Fruit fly (Drosophila melanogaster): ENCODE data around the gene CG2926.

CG2926 gene

DNA sequence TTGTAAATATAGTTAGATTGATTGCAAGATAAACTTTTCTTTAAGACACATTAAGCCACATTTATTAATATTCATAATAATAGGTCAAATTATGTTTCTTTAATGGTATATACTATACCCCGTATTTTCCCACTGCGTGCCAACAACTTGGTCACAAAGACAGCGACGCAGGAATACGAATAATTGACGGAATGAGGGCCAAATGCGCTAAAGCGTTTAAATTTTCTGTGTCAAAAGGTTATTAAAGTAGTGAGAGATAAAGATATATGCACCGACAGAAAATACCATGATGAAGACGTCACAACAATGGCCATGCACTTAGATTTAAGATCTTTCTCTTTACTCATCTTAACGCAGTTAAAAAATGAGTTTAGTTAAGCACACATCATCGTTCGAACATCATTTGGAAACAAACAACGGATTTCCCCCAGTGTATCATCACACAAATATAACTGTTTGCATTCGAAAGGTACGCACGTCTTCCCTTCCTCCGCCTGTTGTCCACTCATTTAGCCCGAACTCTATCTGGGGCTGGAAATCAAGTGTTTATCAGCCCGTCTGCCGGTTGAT lies 32.3 kb upstream of the CG2926 start:
- no peak for TF ChIP-seq CG8478 (optimal IDR thresholded peaks at IDR 0.05)
- TF ChIP-seq EcR (GFP tag; optimal IDR thresholded peaks at IDR 0.05), result no peak
- TF ChIP-seq psq (optimal IDR thresholded peaks at IDR 0.05), result no peak
- no peak for TF ChIP-seq usp (GFP tag; optimal IDR thresholded peaks at IDR 0.05)
- TF ChIP-seq pan (optimal IDR thresholded peaks at IDR 0.05), result no peak
- no peak for TF ChIP-seq Dll (optimal IDR thresholded peaks at IDR 0.05)

DNA sequence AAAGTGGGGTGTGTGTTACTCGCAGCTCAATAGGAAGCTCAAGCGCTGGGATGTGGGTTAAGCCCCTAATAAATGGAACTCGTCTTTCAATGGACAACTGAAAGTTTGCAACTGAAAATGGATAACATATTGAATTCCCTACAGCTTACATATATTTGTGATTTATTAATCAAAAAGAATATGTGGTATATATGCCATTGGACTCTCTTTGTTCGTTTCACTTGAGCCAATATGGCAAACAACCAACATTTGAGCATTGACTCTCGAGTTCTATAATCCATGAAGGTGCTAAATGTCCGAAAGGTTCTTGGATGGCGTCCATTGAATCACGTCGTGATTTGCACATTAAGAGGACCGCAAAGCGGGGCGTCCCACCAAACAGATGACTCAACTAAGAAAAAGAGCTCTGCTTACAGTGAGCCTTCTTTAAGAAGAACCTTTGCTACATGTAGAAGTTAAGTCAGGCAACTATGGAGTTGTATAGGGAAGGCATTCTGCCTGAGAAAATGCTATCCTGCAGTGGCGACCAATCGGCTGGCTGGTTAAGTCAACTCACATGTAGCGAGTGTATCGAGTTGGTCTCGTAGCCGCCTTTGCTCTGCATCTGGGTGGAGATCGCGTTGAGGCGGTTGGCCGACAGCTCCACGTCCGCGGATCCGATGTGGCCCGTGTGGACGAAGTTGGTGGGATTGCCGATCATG lies 29.9 kb upstream of the CG2926 start:
- TF ChIP-seq usp (GFP tag; optimal IDR thresholded peaks at IDR 0.05), result no peak
- no peak for TF ChIP-seq EcR (GFP tag; optimal IDR thresholded peaks at IDR 0.05)
- no peak for TF ChIP-seq CG8478 (optimal IDR thresholded peaks at IDR 0.05)
- TF ChIP-seq Dll (optimal IDR thresholded peaks at IDR 0.05), result no peak
- no peak for TF ChIP-seq psq (optimal IDR thresholded peaks at IDR 0.05)
- TF ChIP-seq pan (optimal IDR thresholded peaks at IDR 0.05), result no peak

DNA sequence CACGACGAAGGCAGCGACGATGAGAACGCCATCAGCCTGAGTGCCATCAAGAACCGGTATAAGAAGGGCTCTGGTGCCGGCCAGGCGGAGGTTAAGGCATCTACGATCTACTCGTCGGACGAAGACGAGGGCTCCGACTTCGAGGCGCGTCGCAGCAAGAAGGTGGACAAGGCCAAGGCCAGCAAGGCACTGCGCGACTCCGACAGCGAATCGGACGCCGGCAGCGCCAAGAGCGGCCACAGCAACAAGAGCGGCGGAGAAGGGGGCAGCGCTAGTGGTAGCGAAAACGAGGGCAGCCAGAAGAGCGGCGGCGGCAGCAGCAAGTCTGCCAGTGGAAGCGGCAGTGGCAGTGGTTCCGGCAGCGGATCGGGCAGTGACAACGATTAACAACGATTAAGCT lies 27.3 kb upstream of the CG2926 start:
- no peak for TF ChIP-seq pan (optimal IDR thresholded peaks at IDR 0.05)
- no peak for TF ChIP-seq Dll (optimal IDR thresholded peaks at IDR 0.05)
- no peak for TF ChIP-seq psq (optimal IDR thresholded peaks at IDR 0.05)
- no peak for TF ChIP-seq EcR (GFP tag; optimal IDR thresholded peaks at IDR 0.05)
- TF ChIP-seq usp (GFP tag; optimal IDR thresholded peaks at IDR 0.05), result no peak
- TF ChIP-seq CG8478 (optimal IDR thresholded peaks at IDR 0.05), result no peak

DNA sequence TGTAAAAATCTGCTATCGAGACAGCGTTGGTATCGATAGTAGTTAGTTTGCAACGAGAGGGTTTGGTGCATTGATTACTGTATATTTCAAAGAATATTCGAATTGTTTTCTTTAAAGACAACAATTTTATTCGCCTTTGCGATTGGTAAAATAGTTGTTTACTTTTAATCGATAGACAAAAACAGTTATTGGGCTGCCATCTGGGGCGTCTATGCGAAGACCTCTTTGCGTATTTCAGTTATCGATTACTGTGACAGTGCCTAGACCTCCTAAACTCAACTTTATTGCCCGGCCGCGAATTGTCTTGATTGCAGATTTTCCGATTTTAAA lies 24.9 kb upstream of the CG2926 start, which contains the start of gene Atu:
Atu (plus strand) TSS at position 245 of the 330 bp plus-strand sequence.
- TF ChIP-seq pan (optimal IDR thresholded peaks at IDR 0.05) (no peak), usp (GFP tag; optimal IDR thresholded peaks at IDR 0.05) (no peak)

DNA sequence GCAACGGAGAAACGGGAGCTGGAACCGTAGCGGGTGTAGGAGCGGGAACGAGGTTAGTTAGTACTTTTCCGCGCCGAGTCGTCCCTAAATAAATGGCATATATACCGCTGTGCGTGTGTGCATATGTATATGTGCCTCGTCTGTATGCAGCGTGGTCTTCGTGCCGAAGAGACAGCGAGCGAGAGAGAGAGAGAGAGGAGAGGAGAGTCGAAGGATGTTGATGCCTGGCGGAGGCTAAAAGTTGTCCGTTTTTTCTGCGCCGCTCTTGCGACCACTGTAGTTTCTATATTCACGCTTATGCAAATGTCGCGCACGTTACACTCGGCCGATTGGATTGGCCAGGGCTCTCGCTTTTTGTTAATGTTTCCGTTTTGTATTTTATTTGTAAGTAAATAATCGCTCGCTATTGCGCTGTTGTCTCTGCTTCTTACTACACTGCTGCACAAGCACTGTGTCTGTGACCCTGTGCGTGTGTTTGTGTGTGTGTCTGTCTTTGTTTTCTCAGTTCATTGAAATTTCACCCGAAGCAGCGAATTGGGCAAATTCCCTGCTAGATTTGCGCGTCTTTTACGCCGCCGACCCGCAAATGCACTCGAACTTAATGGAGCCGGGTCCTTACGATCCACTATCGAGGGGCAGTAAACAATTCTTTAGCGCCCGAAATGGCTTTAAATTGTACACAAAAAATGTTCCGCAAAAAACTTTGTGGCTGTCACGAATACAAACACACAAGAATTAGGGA lies 24.4 kb upstream of the CG2926 start, which contains the start of gene Rga:
Rga (minus strand) TSS at position 741 of the 742 bp plus-strand sequence.
- TF ChIP-seq CG8478 (optimal IDR thresholded peaks at IDR 0.05) (no peak), psq (optimal IDR thresholded peaks at IDR 0.05) (no peak), Dll (optimal IDR thresholded peaks at IDR 0.05) (peak; percentile 11)

DNA sequence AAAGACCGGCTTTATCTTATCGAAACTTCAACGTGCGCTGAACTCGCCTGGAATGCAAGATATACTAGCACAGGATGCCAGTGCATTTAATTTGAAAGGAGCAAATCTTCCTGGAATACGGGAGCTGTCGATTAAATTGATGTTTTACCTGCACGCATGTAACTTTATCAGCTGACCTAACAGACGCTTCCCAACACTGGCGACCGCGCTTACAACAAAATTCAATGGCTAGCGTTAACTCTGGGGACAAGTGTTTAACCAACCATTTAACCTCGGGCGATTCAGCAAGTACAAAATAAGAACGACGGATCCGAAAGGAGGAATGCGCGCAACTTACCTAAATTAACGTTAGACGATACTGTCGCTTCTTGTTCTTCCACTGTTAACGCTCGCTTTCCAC lies 23.6 kb upstream of the CG2926 start:
- TF ChIP-seq pan (optimal IDR thresholded peaks at IDR 0.05) (no peak), Dll (optimal IDR thresholded peaks at IDR 0.05) (no peak), psq (optimal IDR thresholded peaks at IDR 0.05) (no peak), CG8478 (optimal IDR thresholded peaks at IDR 0.05) (no peak), EcR (GFP tag; optimal IDR thresholded peaks at IDR 0.05) (no peak), usp (GFP tag; optimal IDR thresholded peaks at IDR 0.05) (no peak)

DNA sequence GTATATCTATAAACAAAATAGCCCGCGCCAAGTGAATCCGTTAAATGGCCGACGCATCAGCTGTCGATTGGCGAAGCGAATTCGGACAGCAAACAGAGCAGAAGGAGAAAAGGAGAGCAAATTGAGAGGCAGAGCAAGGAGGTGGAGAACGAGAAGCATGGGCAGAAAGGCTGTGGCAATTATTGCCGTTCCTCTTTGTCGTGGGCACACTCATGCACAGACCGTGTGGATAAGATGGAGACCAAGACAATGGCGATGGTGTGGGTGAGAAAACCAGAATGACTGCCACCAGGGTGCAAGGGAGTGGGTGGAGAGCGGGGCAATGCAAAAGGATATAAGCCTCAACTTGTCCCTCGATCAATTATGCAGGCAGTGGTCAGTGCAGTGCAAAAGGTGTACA lies 23.0 kb upstream of the CG2926 start:
- no peak for TF ChIP-seq psq (optimal IDR thresholded peaks at IDR 0.05)
- TF ChIP-seq usp (GFP tag; optimal IDR thresholded peaks at IDR 0.05), result no peak
- TF ChIP-seq CG8478 (optimal IDR thresholded peaks at IDR 0.05), result no peak
- TF ChIP-seq Dll (optimal IDR thresholded peaks at IDR 0.05), result no peak
- no peak for TF ChIP-seq pan (optimal IDR thresholded peaks at IDR 0.05)

DNA sequence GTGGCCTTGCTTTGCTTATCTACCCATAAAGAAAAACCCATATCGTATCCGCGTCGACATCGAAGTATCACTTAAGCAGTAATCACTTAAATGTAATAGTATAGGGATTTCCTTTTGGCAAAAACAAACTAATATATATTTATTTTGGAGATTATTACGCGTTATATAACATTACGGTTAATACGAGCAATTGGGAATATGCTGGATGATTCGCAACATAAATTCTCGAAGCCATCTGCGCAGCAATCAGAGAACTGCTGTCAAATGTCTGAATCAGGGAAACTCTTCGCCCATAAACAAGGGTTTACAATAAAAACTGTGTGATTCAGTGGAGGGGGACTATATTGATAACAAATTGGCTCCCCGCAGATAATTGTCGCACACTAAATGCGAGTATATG lies 22.5 kb upstream of the CG2926 start:
- no peak for TF ChIP-seq psq (optimal IDR thresholded peaks at IDR 0.05)
- no peak for TF ChIP-seq CG8478 (optimal IDR thresholded peaks at IDR 0.05)
- no peak for TF ChIP-seq Dll (optimal IDR thresholded peaks at IDR 0.05)
- no peak for TF ChIP-seq pan (optimal IDR thresholded peaks at IDR 0.05)
- TF ChIP-seq usp (GFP tag; optimal IDR thresholded peaks at IDR 0.05), result no peak

DNA sequence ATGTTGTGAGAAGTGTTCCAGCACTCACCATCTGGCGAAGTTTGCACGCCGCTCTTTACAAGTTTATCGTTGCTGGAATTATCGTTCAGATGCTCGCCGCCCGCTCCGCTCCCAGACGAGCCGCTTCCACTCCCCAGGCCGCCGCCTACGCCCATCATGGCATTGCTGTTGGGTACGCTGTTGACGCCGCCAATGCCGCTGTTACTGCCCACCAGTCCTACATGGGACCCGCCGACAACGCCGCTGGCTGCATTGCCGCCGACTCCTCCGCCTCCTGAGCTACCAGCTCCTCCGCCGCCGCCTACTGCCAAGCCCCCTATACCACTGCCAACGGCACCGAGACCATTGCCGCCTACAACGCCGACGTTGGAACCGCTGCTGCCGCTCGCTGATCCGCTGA lies 20.2 kb upstream of the CG2926 start:
- no peak for TF ChIP-seq Dll (optimal IDR thresholded peaks at IDR 0.05)
- TF ChIP-seq psq (optimal IDR thresholded peaks at IDR 0.05), result no peak
- no peak for TF ChIP-seq usp (GFP tag; optimal IDR thresholded peaks at IDR 0.05)
- TF ChIP-seq pan (optimal IDR thresholded peaks at IDR 0.05), result no peak

DNA sequence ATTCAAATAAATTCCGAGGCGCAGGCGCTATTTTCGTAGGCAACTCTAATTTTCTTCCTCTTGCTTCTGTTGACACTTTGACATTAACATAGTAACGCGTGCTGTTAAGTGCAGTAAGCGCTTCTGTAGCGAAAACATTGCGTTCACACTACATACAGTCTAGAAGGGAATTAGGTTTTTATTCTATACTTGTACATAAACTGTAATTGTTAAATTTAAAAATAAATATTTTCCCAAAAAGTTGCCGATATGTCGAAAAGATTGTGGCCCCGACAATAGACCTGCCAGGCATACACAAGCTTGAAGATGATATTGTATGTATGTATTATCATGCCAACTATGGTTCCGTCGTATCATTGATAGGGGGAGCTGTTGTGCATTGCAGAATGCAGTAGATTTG lies 18.3 kb upstream of the CG2926 start, which contains the start of gene asl:
asl (minus strand) TSS at position 67 of the 400 bp plus-strand sequence.
- TF ChIP-seq psq (optimal IDR thresholded peaks at IDR 0.05) (no peak), usp (GFP tag; optimal IDR thresholded peaks at IDR 0.05) (no peak), pan (optimal IDR thresholded peaks at IDR 0.05) (no peak)

DNA sequence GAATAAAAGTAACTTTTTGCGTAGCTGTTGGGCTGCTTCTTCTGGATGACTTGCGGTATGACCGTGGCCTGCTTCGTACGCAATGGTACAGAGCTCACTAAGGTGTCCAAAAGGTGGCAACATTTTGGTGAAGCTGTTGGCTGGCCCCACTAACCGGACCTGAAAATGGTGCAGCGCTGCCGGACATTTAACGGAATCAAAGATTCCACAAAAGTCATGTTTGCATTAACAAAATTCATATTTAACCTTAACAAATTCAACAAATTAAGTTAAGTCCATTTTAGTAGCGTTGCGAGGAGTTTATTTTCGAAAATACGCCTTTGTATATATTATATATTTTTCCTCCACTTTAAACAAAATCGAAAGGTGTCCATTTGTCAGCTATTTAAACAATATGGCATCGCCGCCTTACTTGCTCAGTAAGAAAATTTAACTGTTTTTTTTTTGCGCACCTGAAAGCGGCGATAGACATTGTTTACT lies 12.9 kb upstream of the CG2926 start, which contains the start of the genes kra and SecS:
kra (minus strand) TSS at position 93 of the 480 bp plus-strand sequence.
SecS (plus strand) TSS at position 390 of the 480 bp plus-strand sequence.
- TF ChIP-seq EcR (GFP tag; optimal IDR thresholded peaks at IDR 0.05), result no peak
- no peak for TF ChIP-seq usp (GFP tag; optimal IDR thresholded peaks at IDR 0.05)
- no peak for TF ChIP-seq Dll (optimal IDR thresholded peaks at IDR 0.05)
- no peak for TF ChIP-seq CG8478 (optimal IDR thresholded peaks at IDR 0.05)
- no peak for TF ChIP-seq psq (optimal IDR thresholded peaks at IDR 0.05)
- no peak for TF ChIP-seq pan (optimal IDR thresholded peaks at IDR 0.05)

DNA sequence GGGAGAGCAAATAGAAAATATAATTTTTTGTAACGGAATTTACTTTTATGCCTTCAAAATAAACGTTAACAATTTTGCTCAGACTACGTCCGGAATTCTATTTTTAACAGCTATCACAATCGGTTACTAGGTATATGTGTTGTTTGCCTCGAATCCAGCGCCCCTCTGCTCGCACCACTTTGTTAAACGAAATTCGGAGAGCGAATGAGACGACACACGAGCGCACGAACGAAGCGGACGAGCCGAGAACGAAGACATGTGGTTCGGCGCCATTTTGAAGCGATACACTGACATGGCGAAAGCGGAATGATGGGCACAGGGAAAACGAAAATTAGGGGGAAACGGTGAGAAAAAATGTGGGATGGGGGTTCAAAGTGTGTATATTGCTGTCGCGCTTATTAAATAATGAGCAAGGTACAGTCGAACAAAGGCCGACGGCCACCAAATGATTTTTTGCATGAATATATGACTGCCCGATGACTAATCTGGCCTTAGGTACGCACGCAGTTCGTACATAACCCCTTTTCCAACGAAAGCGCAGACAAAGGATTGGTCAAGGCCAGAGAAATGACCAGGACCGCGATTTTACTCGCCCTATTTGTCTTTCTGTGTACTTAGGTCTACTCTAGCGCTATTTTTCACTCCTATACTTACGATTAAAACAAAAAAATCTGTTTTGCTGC lies 12.3 kb upstream of the CG2926 start:
- no peak for TF ChIP-seq usp (GFP tag; optimal IDR thresholded peaks at IDR 0.05)
- no peak for TF ChIP-seq CG8478 (optimal IDR thresholded peaks at IDR 0.05)
- TF ChIP-seq psq (optimal IDR thresholded peaks at IDR 0.05), result no peak
